Fruit fly (Drosophila melanogaster) whole organism, pupa: ENCODE results near the gene TwdlE.
A peak's percentile ranks its signal among the peaks of the same experiment; 100 is the strongest.

Experiments
- CG10348 ChIP-seq: fragments of 200-800 bp; sonication (Bioruptor generic); IDR thresholded peaks from 2 replicates; pipeline ENCODE4 v1.3.6; 2022; ENCODE audit warnings: missing biosample characterization, missing genetic modification characterization
- CG12605 ChIP-seq: fragments of 200-800 bp; sonication (Bioruptor generic); IDR thresholded peaks from 2 replicates; pipeline ENCODE4 v1.3.6; 2022; ENCODE audit warnings: missing biosample characterization, missing genetic modification characterization
- CG13204 ChIP-seq: fragments of 200-800 bp; sonication (Bioruptor generic); optimal IDR thresholded peaks from 2 replicates; lab custom pipeline; 2018; ENCODE audit warnings: missing biosample characterization, mild to moderate bottlenecking, missing genetic modification characterization, moderate library complexity
- CG14655 ChIP-seq: fragments of 200-800 bp; sonication (Bioruptor generic); optimal IDR thresholded peaks from 3 replicates; lab custom pipeline; 2017; ENCODE audit warnings: mild to moderate bottlenecking, missing biosample characterization, missing genetic modification reagents, missing genetic modification characterization
- CG15710 ChIP-seq: fragments of 200-800 bp; sonication (Bioruptor generic); optimal IDR thresholded peaks from 2 replicates; lab custom pipeline; 2018; ENCODE audit warnings: missing biosample characterization, mild to moderate bottlenecking, missing genetic modification characterization, moderate library complexity
- CG17806 ChIP-seq: fragments of 200-800 bp; sonication (Bioruptor generic); optimal IDR thresholded peaks from 2 replicates; lab custom pipeline; 2018; ENCODE audit warnings: missing biosample characterization, mild to moderate bottlenecking, missing genetic modification characterization, moderate library complexity
- CG32121 ChIP-seq: fragments of 200-800 bp; sonication (Bioruptor generic); IDR thresholded peaks from 2 replicates; pipeline ENCODE4 v1.3.6; 2022; ENCODE audit warnings: missing biosample characterization, missing genetic modification characterization
- CG34367 ChIP-seq: fragments of 200-800 bp; sonication (Bioruptor generic); optimal IDR thresholded peaks from 2 replicates; lab custom pipeline; 2018; ENCODE audit warnings: missing biosample characterization, mild to moderate bottlenecking, missing genetic modification characterization
- CG4496 ChIP-seq: fragments of 200-800 bp; sonication (Bioruptor generic); IDR thresholded peaks from 3 replicates; pipeline ENCODE4 v1.3.6; 2022; ENCODE audit warnings: missing biosample characterization, missing genetic modification characterization
- CG8159 ChIP-seq: fragments of 200-800 bp; sonication (Bioruptor generic); optimal IDR thresholded peaks from 3 replicates; lab custom pipeline; 2018; ENCODE audit warnings: missing biosample characterization, mild to moderate bottlenecking, missing genetic modification characterization, moderate library complexity
- CG8301 ChIP-seq: fragments of 200-800 bp; sonication (Bioruptor generic); optimal IDR thresholded peaks from 2 replicates; lab custom pipeline; 2018; ENCODE audit warnings: missing biosample characterization, mild to moderate bottlenecking, missing genetic modification characterization
- CG9948 ChIP-seq: fragments of 200-800 bp; sonication (Bioruptor generic); optimal IDR thresholded peaks from 2 replicates; lab custom pipeline; 2018; ENCODE audit warnings: missing biosample characterization, mild to moderate bottlenecking, missing genetic modification characterization, moderate library complexity
- D1 ChIP-seq: fragments of 200-800 bp; sonication (Bioruptor generic); optimal IDR thresholded peaks from 2 replicates; lab custom pipeline; 2018; ENCODE audit warnings: missing biosample characterization, mild to moderate bottlenecking, missing genetic modification characterization, moderate library complexity
- EcR ChIP-seq: fragments of 200-800 bp; sonication (Bioruptor generic); optimal IDR thresholded peaks from 3 replicates; lab custom pipeline; 2019; ENCODE audit warnings: missing biosample characterization, missing genetic modification characterization, mild to moderate bottlenecking, moderate library complexity, missing genetic modification reagents
- Ets98B ChIP-seq: fragments of 200-800 bp; sonication (Bioruptor generic); IDR thresholded peaks from 2 replicates; pipeline ENCODE4 v1.3.6; 2022; ENCODE audit warnings: missing biosample characterization, missing genetic modification characterization
- Pif1A ChIP-seq: fragments of 200-800 bp; sonication (Bioruptor generic); optimal IDR thresholded peaks from 3 replicates; lab custom pipeline; 2016; ENCODE audit warnings: missing biosample characterization, missing genetic modification characterization
- Pif1B ChIP-seq: fragments of 200-800 bp; sonication (Bioruptor generic); optimal IDR thresholded peaks from 3 replicates; lab custom pipeline; 2016; ENCODE audit warnings: missing biosample characterization, missing genetic modification characterization
- Snoo ChIP-seq: fragments of 200-800 bp; sonication (Bioruptor generic); optimal IDR thresholded peaks from 3 replicates; lab custom pipeline; 2017; ENCODE audit warnings: missing biosample characterization, mild to moderate bottlenecking, missing genetic modification characterization, inconsistent platforms
- fd96Ca ChIP-seq: fragments of 200-800 bp; sonication (Bioruptor generic); IDR thresholded peaks from 3 replicates; pipeline ENCODE4 v1.3.6; 2022; ENCODE audit warnings: missing biosample characterization, missing genetic modification characterization
- gl ChIP-seq: fragments of 200-800 bp; sonication (Bioruptor generic); optimal IDR thresholded peaks from 2 replicates; lab custom pipeline; 2018; ENCODE audit warnings: missing biosample characterization, mild to moderate bottlenecking, missing genetic modification characterization
- rn ChIP-seq: fragments of 200-800 bp; sonication (Bioruptor generic); IDR thresholded peaks from 2 replicates; pipeline ENCODE4 v1.3.6; 2022; ENCODE audit warnings: missing biosample characterization, missing genetic modification characterization

TwdlE gene

dm6 chr2L:7827045-7828004 is 33.3 kb downstream of the TwdlE start, which contains the start of the genes Rack1 and mts:
Gene Rack1 (minus strand): TSS chr2L:7827315.
Gene mts (plus strand): TSS chr2L:7827650.
- peak; percentile 69 for TF ChIP-seq Pif1A (GFP tag; lab: Kevin White, UChicago)
- TF ChIP-seq D1 (tag; lab: Kevin White, UChicago), result no peak
- TF ChIP-seq CG17806 (tag; lab: Kevin White, UChicago), result peak; percentile 25
- TF ChIP-seq CG15710 (tag; lab: Kevin White, UChicago), result peak; percentile 54
- no peak for TF ChIP-seq CG10348 (GFP tag; lab: Robert Waterston, UW)
- TF ChIP-seq CG8301 (tag; lab: Kevin White, UChicago), result peak; percentile 43
- TF ChIP-seq CG9948 (tag; lab: Kevin White, UChicago), result peak; percentile 20
- TF ChIP-seq rn (GFP tag; lab: Robert Waterston, UW), result peak; percentile 43
- peak; percentile 41; the same call in 1 of the 3 replicates for TF ChIP-seq fd96Ca (GFP tag; lab: Robert Waterston, UW)
- TF ChIP-seq Pif1B (GFP tag; lab: Kevin White, UChicago), result peak; percentile 43
- TF ChIP-seq Ets98B (GFP tag; lab: Robert Waterston, UW), result peak; percentile 63
- no peak for TF ChIP-seq CG13204 (GFP tag; lab: Kevin White, UChicago)
- TF ChIP-seq Snoo (tag; lab: Kevin White, UChicago), result peak; percentile 86
- TF ChIP-seq CG4496 (GFP tag; lab: Robert Waterston, UW), result peak; percentile 88
- peak; percentile 42 for TF ChIP-seq gl (tag; lab: Kevin White, UChicago)
- peak; percentile 65 for TF ChIP-seq CG34367 (tag; lab: Kevin White, UChicago)
- no peak for TF ChIP-seq EcR (GFP tag; lab: Kevin White, UChicago)
- TF ChIP-seq CG32121 (GFP tag; lab: Robert Waterston, UW), result peak; percentile 34; the same call in 1 of the 2 replicates
- TF ChIP-seq CG12605, result peak; percentile 77
- TF ChIP-seq CG8159 (tag; lab: Kevin White, UChicago), result peak; percentile 58
- no peak for TF ChIP-seq CG14655 (GFP tag; lab: Kevin White, UChicago)

DNA sequence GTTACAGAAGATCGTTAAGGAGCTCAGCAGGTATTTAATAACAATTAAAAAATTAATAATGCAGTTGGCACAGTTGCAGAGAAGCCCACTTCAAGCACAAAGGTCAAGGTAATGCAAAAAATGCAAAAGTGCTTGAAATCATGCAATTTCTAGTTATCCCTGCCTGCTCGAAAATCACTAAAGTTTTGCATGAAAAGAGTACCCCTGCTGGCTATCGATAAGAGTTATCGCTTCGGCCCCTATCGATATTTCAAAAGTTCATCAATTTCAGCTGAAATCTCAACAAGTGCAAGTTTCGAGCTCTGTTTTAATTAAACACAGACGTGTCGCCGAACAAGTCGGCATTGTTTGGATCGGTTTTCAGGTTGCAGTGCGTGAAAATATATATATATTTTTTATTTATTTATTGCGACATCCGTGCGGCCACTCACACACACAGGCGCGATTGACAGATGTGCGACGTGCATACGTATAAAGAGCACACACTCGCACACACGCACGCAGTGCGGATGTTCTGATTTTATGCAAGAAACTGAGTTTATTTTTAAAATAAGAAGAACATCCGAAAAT is 39.3 kb downstream of the TwdlE start:
- TF ChIP-seq CG13204 (GFP tag; lab: Kevin White, UChicago) (no peak), CG34367 (tag; lab: Kevin White, UChicago) (peak; percentile 17), D1 (tag; lab: Kevin White, UChicago) (peak; percentile 39), CG15710 (tag; lab: Kevin White, UChicago) (peak; percentile 2), gl (tag; lab: Kevin White, UChicago) (no peak), CG8159 (tag; lab: Kevin White, UChicago) (peak; percentile 7), CG12605 (peak; percentile 29), CG10348 (GFP tag; lab: Robert Waterston, UW) (no peak), Pif1B (GFP tag; lab: Kevin White, UChicago) (peak; percentile 66), CG17806 (tag; lab: Kevin White, UChicago) (no peak), EcR (GFP tag; lab: Kevin White, UChicago) (peak; percentile 60), CG9948 (tag; lab: Kevin White, UChicago) (no peak), Pif1A (GFP tag; lab: Kevin White, UChicago) (no peak), rn (GFP tag; lab: Robert Waterston, UW) (no peak), Ets98B (GFP tag; lab: Robert Waterston, UW) (no peak), fd96Ca (GFP tag; lab: Robert Waterston, UW) (peak; percentile 70), CG14655 (GFP tag; lab: Kevin White, UChicago) (no peak), CG4496 (GFP tag; lab: Robert Waterston, UW) (peak; percentile 58; the same call in 2 of the 3 replicates), CG32121 (GFP tag; lab: Robert Waterston, UW) (peak; percentile 33; the same call in 1 of the 2 replicates), Snoo (tag; lab: Kevin White, UChicago) (peak; percentile 37), CG8301 (tag; lab: Kevin White, UChicago) (no peak)

- TF ChIP-seq CG12605 (no peak), rn (GFP tag; lab: Robert Waterston, UW) (no peak), Pif1B (GFP tag; lab: Kevin White, UChicago) (no peak), Ets98B (GFP tag; lab: Robert Waterston, UW) (no peak), CG9948 (tag; lab: Kevin White, UChicago) (no peak), EcR (GFP tag; lab: Kevin White, UChicago) (no peak), CG8159 (tag; lab: Kevin White, UChicago) (no peak)
Measured at dm6 chr2L:7820851-7821250, 39.8 kb downstream of the TwdlE start, which contains the start of gene CG7115. Gene CG7115 (plus strand): TSS chr2L:7821151.

- TF ChIP-seq CG13204 (GFP tag; lab: Kevin White, UChicago), result no peak
- TF ChIP-seq CG12605, result no peak
- no peak for TF ChIP-seq Ets98B (GFP tag; lab: Robert Waterston, UW)
- no peak for TF ChIP-seq EcR (GFP tag; lab: Kevin White, UChicago)
- TF ChIP-seq CG15710 (tag; lab: Kevin White, UChicago), result no peak
- no peak for TF ChIP-seq CG14655 (GFP tag; lab: Kevin White, UChicago)
- TF ChIP-seq CG32121 (GFP tag; lab: Robert Waterston, UW), result no peak
- TF ChIP-seq Pif1A (GFP tag; lab: Kevin White, UChicago), result no peak
- no peak for TF ChIP-seq CG8159 (tag; lab: Kevin White, UChicago)
- no peak for TF ChIP-seq CG34367 (tag; lab: Kevin White, UChicago)
- TF ChIP-seq CG8301 (tag; lab: Kevin White, UChicago), result no peak
- no peak for TF ChIP-seq Pif1B (GFP tag; lab: Kevin White, UChicago)
- no peak for TF ChIP-seq Snoo (tag; lab: Kevin White, UChicago)
- TF ChIP-seq gl (tag; lab: Kevin White, UChicago), result no peak
- TF ChIP-seq CG9948 (tag; lab: Kevin White, UChicago), result no peak
Measured at dm6 chr2L:7820408-7820807, 40.2 kb downstream of the TwdlE start.
